Worm (Caenorhabditis elegans) whole organism, L4 larva: Measurements from ENCODE around the gene R08C7.8.

Experiments
- D1046.2 ChIP-seq: fragments of 200-800 bp; sonication (Bioruptor generic); IDR thresholded peaks from 2 replicates; pipeline ENCODE4 v1.3.6; 2022; ENCODE audit warnings: missing genetic modification characterization, missing compliant biosample characterization
- F10B5.3 ChIP-seq: sonication (generic microtip); optimal IDR thresholded peaks from 2 replicates; lab custom pipeline; 2016; ENCODE audit warnings: mild to moderate bottlenecking, missing genetic modification characterization, missing compliant biosample characterization
- F26F4.8 ChIP-seq: fragments of 200-800 bp; sonication (Bioruptor generic); conservative IDR thresholded peaks from 2 replicates; pipeline ENCODE4 v1.3.6; 2022; ENCODE audit warnings: missing genetic modification characterization, missing compliant biosample characterization
- F49E8.2 ChIP-seq: sonication (generic microtip); optimal IDR thresholded peaks from 2 replicates; lab custom pipeline; 2016; ENCODE audit warnings: missing compliant biosample characterization, mild to moderate bottlenecking, missing genetic modification characterization, borderline replicate concordance
- aha-1 ChIP-seq: fragments of 150-350 bp; peaks from one replicate; lab custom pipeline; 2014; ENCODE audit warnings: missing biosample characterization, missing genetic modification characterization
- aly-2 ChIP-seq: sonication (generic microtip); optimal IDR thresholded peaks from 2 replicates; lab custom pipeline; 2018; ENCODE audit warnings: missing biosample characterization, missing genetic modification characterization
- ama-1 ChIP-seq: fragments of 150-350 bp; optimal IDR thresholded peaks from 2 replicates; lab custom pipeline; 2014; ENCODE audit warnings: inconsistent platforms, mixed read lengths
- ceh-28 ChIP-seq: fragments of 150-350 bp; optimal IDR thresholded peaks from 2 replicates; lab custom pipeline; 2014; ENCODE audit warnings: missing biosample characterization, missing genetic modification reagents, missing genetic modification characterization
- ceh-82 ChIP-seq: sonication (generic microtip); optimal IDR thresholded peaks from 2 replicates; lab custom pipeline; 2017; ENCODE audit warnings: missing biosample characterization, missing genetic modification characterization
- ces-1 ChIP-seq: fragments of 150-350 bp; sonication (generic microtip); optimal IDR thresholded peaks from 4 replicates; lab custom pipeline; 2014; ENCODE audit warnings: missing biosample characterization, missing genetic modification reagents, missing genetic modification characterization
- cey-2 ChIP-seq: sonication (generic microtip); optimal IDR thresholded peaks from 3 replicates; lab custom pipeline; 2017; ENCODE audit warnings: missing genetic modification characterization, mild to moderate bottlenecking, missing compliant biosample characterization, antibody characterized with exemption, borderline replicate concordance; ENCODE audit not compliant: insufficient read depth
- daf-16 ChIP-seq, 3 experiments: sonication (generic microtip); optimal IDR thresholded peaks; 2 replicates each; lab custom pipeline; 2016 to 2017; ENCODE audit warnings: missing genetic modification characterization in 3 of 3, missing genetic modification reagents in 3 of 3, mild to moderate bottlenecking in 2 of 3, missing compliant biosample characterization in 2 of 3, missing biosample characterization in 1 of 3, moderate library complexity in 1 of 3
- dmd-6 ChIP-seq: fragments of 200-800 bp; sonication (Bioruptor generic); IDR thresholded peaks from 2 replicates; pipeline ENCODE4 v1.3.6; 2022; ENCODE audit warnings: missing genetic modification reagents, missing genetic modification characterization, missing compliant biosample characterization
- dmd-9 ChIP-seq: fragments of 200-800 bp; sonication (Bioruptor generic); IDR thresholded peaks from 2 replicates; pipeline ENCODE4 v1.3.6; 2022; ENCODE audit warnings: missing genetic modification reagents, missing genetic modification characterization, missing compliant biosample characterization
- egl-43 ChIP-seq: fragments of 200-800 bp; sonication (Bioruptor generic); IDR thresholded peaks from 2 replicates; pipeline ENCODE4 v1.3.6; 2022; ENCODE audit warnings: missing genetic modification reagents, missing genetic modification characterization, missing compliant biosample characterization
- hif-1 ChIP-seq, 2 experiments: sonication (generic microtip); optimal IDR thresholded peaks; 2 replicates each; lab custom pipeline; 2016 to 2017; ENCODE audit warnings: missing compliant biosample characterization in 2 of 2, missing genetic modification characterization in 2 of 2, missing genetic modification reagents in 2 of 2, missing genotype in 2 of 2, mild to moderate bottlenecking in 1 of 2
- hlh-11 ChIP-seq: fragments of 200-800 bp; sonication (Bioruptor generic); optimal IDR thresholded peaks from 2 replicates; lab custom pipeline; 2018; ENCODE audit warnings: mild to moderate bottlenecking, missing genetic modification characterization, missing compliant biosample characterization
- hmg-1.1 ChIP-seq: fragments of 200-800 bp; sonication (Bioruptor generic); IDR thresholded peaks from 2 replicates; pipeline ENCODE4 v1.3.6; 2022; ENCODE audit warnings: missing genetic modification reagents, missing genetic modification characterization, missing compliant biosample characterization
- jun-1 ChIP-seq: fragments of 150-350 bp; optimal IDR thresholded peaks from 2 replicates; lab custom pipeline; 2014; ENCODE audit warnings: missing biosample characterization, missing genetic modification reagents, missing genetic modification characterization
- lin-1 ChIP-seq: fragments of 200-800 bp; sonication (Bioruptor generic); IDR thresholded peaks from 2 replicates; pipeline ENCODE4 v1.3.6; 2022; ENCODE audit warnings: missing genetic modification reagents, missing genetic modification characterization, missing compliant biosample characterization
- lin-29 ChIP-seq: fragments of 200-800 bp; sonication (Bioruptor generic); IDR thresholded peaks from 2 replicates; pipeline ENCODE4 v1.3.6; 2022; ENCODE audit warnings: missing genetic modification reagents, missing genetic modification characterization, missing compliant biosample characterization
- lin-38 ChIP-seq: fragments of 200-800 bp; sonication (Bioruptor generic); IDR thresholded peaks from 2 replicates; pipeline ENCODE4 v1.3.6; 2022; ENCODE audit warnings: missing genetic modification reagents, missing genetic modification characterization, missing compliant biosample characterization
- madf-5 ChIP-seq, 2 experiments: fragments of 200-800 bp; sonication (Bioruptor generic); IDR thresholded peaks; 2 replicates each; pipeline ENCODE4 v1.3.6; 2022; ENCODE audit warnings: missing compliant biosample characterization in 2 of 2, missing genetic modification characterization in 2 of 2
- mdl-1 ChIP-seq, 2 experiments: fragments of 150-350 bp in 1 of 2; sonication (generic microtip) in 1 of 2; optimal IDR thresholded peaks; 2 replicates each; lab custom pipeline; 2014 to 2017; ENCODE audit warnings: missing biosample characterization in 2 of 2, missing genetic modification characterization in 2 of 2
- mdt-29 ChIP-seq: fragments of 200-800 bp; sonication (Bioruptor generic); IDR thresholded peaks from 2 replicates; pipeline ENCODE4 v1.3.6; 2022; ENCODE audit warnings: missing genetic modification reagents, missing genetic modification characterization, missing compliant biosample characterization
- mes-2 ChIP-seq: sonication (generic microtip); optimal IDR thresholded peaks from 2 replicates; lab custom pipeline; 2016; ENCODE audit warnings: missing genotype, mild to moderate bottlenecking, missing genetic modification characterization, missing compliant biosample characterization; ENCODE audit not compliant: poor library complexity, severe bottlenecking
- nhr-111 ChIP-seq: fragments of 200-800 bp; sonication (Bioruptor generic); optimal IDR thresholded peaks from 2 replicates; lab custom pipeline; 2018; ENCODE audit warnings: mild to moderate bottlenecking, missing genetic modification characterization, missing compliant biosample characterization
- nhr-237 ChIP-seq: sonication (generic microtip); optimal IDR thresholded peaks from 2 replicates; lab custom pipeline; 2017; ENCODE audit warnings: missing biosample characterization, missing genetic modification characterization
- nhr-28 ChIP-seq: fragments of 150-350 bp; optimal IDR thresholded peaks from 2 replicates; lab custom pipeline; 2014; ENCODE audit warnings: missing biosample characterization, missing genetic modification characterization
- nhr-41 ChIP-seq: fragments of 200-800 bp; sonication (Bioruptor generic); IDR thresholded peaks from 2 replicates; pipeline ENCODE4 v1.3.6; 2022; ENCODE audit warnings: missing genetic modification reagents, missing genetic modification characterization, missing compliant biosample characterization
- nhr-42 ChIP-seq: fragments of 200-800 bp; sonication (Bioruptor generic); IDR thresholded peaks from 2 replicates; pipeline ENCODE4 v1.3.6; 2022; ENCODE audit warnings: missing genetic modification characterization, missing compliant biosample characterization
- nhr-76 ChIP-seq: fragments of 150-350 bp; optimal IDR thresholded peaks from 2 replicates; lab custom pipeline; 2014; ENCODE audit warnings: missing biosample characterization, missing genetic modification characterization
- nhr-77 ChIP-seq: fragments of 150-350 bp; optimal IDR thresholded peaks from 2 replicates; lab custom pipeline; 2014; ENCODE audit warnings: missing biosample characterization, missing genetic modification characterization
- php-3 ChIP-seq: fragments of 200-800 bp; sonication (Bioruptor generic); IDR thresholded peaks from 2 replicates; pipeline ENCODE4 v1.3.6; 2022; ENCODE audit warnings: missing genetic modification reagents, missing genetic modification characterization, missing compliant biosample characterization
- sdz-12 ChIP-seq: fragments of 200-800 bp; sonication (Bioruptor generic); optimal IDR thresholded peaks from 2 replicates; lab custom pipeline; 2018; ENCODE audit warnings: mild to moderate bottlenecking, missing genetic modification characterization, missing compliant biosample characterization
- snpc-1.2 ChIP-seq: fragments of 200-800 bp; sonication (Bioruptor generic); IDR thresholded peaks from 2 replicates; pipeline ENCODE4 v1.3.6; 2022; ENCODE audit warnings: missing genetic modification reagents, missing genetic modification characterization, missing compliant biosample characterization
- snpc-4 ChIP-seq: fragments of 150-350 bp; optimal IDR thresholded peaks from 2 replicates; lab custom pipeline; 2014; ENCODE audit warnings: missing biosample characterization, missing genetic modification characterization
- spr-1 ChIP-seq: sonication (generic microtip); optimal IDR thresholded peaks from 2 replicates; lab custom pipeline; 2016; ENCODE audit warnings: mild to moderate bottlenecking, missing genetic modification characterization, missing compliant biosample characterization
- unc-130 ChIP-seq: sonication (generic microtip); optimal IDR thresholded peaks from 2 replicates; lab custom pipeline; 2016; ENCODE audit warnings: missing genetic modification reagents, missing genetic modification characterization, missing compliant biosample characterization
- unc-62 ChIP-seq, 3 experiments: fragments of 150-350 bp in 1 of 3; sonication (generic microtip); optimal IDR thresholded peaks in 2 of 3; peaks in 1 of 3; 1 replicate in 1 of 3; 2 replicates in 2 of 3; lab custom pipeline; 2014 to 2017; ENCODE audit warnings: missing biosample characterization in 3 of 3, missing genetic modification characterization in 3 of 3, missing genetic modification reagents in 3 of 3, missing genotype in 1 of 3
- zfp-3 ChIP-seq: fragments of 200-800 bp; sonication (Bioruptor generic); conservative IDR thresholded peaks from 2 replicates; pipeline ENCODE4 v1.3.6; 2022; ENCODE audit warnings: missing genetic modification reagents, missing genetic modification characterization, missing compliant biosample characterization

The R08C7.8 gene

ce11 chrIV:4449843-4450242 lies 15.5 kb upstream of the R08C7.8 start (continued):
- peak in 1 of 2 experiments; percentile 53 for TF ChIP-seq daf-16 (GFP tag; optimal IDR thresholded peaks at IDR 0.05; lab: Kevin White, UChicago)
- peak; percentile 64 for TF ChIP-seq daf-16 (tag; optimal IDR thresholded peaks at IDR 0.05; lab: Kevin White, UChicago)
- TF ChIP-seq snpc-4 (tag; lab: Kevin White, UChicago): no peak
- peak; percentile 19 for TF ChIP-seq F49E8.2 (tag; lab: Kevin White, UChicago)

ce11 chrIV:4449439-4449838 lies 15.1 kb upstream of the R08C7.8 start, which contains the start of gene R08C7.12:
Gene R08C7.12, plus strand, starts transcription at chrIV:4449739.
- TF ChIP-seq egl-43 (no peak), aha-1 (peak; percentile 8), hif-1 (tag; optimal IDR thresholded peaks at IDR 0.05; lab: Kevin White, UChicago) (no peak), sdz-12 (GFP tag; lab: Kevin White, UChicago) (no peak), nhr-76 (tag; lab: Kevin White, UChicago) (no peak), daf-16 (GFP tag; optimal IDR thresholded peaks at IDR 0.05; lab: Kevin White, UChicago) (no peak), daf-16 (tag; optimal IDR thresholded peaks at IDR 0.05; lab: Kevin White, UChicago) (no peak)

- TF ChIP-seq zfp-3 (GFP tag; lab: Robert Waterston, UW): no peak
- TF ChIP-seq F26F4.8 (GFP tag; lab: Robert Waterston, UW): no peak
- peak; percentile 15 for TF ChIP-seq mes-2 (tag; lab: Kevin White, UChicago)
Observed at ce11 chrIV:4448343-4448742, 14.0 kb upstream of the R08C7.8 start.

- TF ChIP-seq D1046.2 (0 out of 2 replicates have a peak, but pooled peaks have one; percentile 30), F10B5.3 (no peak), snpc-1.2 (peak; percentile 63), nhr-28 (tag; lab: Kevin White, UChicago) (no peak), egl-43 (0 out of 2 replicates have a peak, but pooled peaks have one; percentile 55), lin-38 (GFP tag; lab: Robert Waterston, UW) (peak; percentile 41), unc-130 (GFP tag; lab: Kevin White, UChicago) (peak; percentile 31)
Observed at ce11 chrIV:4447367-4447766, 13.0 kb upstream of the R08C7.8 start.

- TF ChIP-seq ceh-82 (tag; lab: Kevin White, UChicago) (no peak), dmd-6 (GFP tag; lab: Robert Waterston, UW) (no peak), mdl-1 (tag; optimal IDR thresholded peaks at IDR 0.05; lab: Kevin White, UChicago) (no peak)
Observed at ce11 chrIV:4447284-4447366, 12.8 kb upstream of the R08C7.8 start, which contains the start of gene chat-1. Gene chat-1, plus strand, starts transcription at chrIV:4447331.

- TF ChIP-seq mes-2 (tag; lab: Kevin White, UChicago): peak; percentile 50
- no peak for TF ChIP-seq ces-1 (GFP tag; lab: Kevin White, UChicago)
- TF ChIP-seq hmg-1.1: no peak; the same call in 1 of the 2 replicates
- peak; percentile 50 for TF ChIP-seq lin-38 (GFP tag; lab: Robert Waterston, UW)
- TF ChIP-seq unc-62 (GFP tag; optimal IDR thresholded peaks at IDR 0.05 in 1 of 2; lab: Kevin White, UChicago): peak in 1 of 2 experiments; percentile 67
- TF ChIP-seq unc-62 (tag; optimal IDR thresholded peaks at IDR 0.05; lab: Kevin White, UChicago): no peak
- no peak for TF ChIP-seq nhr-111 (GFP tag; lab: Kevin White, UChicago)
- no peak for TF ChIP-seq aly-2 (tag; lab: Kevin White, UChicago)
- no peak for TF ChIP-seq nhr-42 (GFP tag; lab: Robert Waterston, UW)
- no peak for TF ChIP-seq lin-1 (GFP tag; lab: Robert Waterston, UW)
- TF ChIP-seq lin-29 (GFP tag; lab: Robert Waterston, UW): no peak
- TF ChIP-seq dmd-9 (GFP tag; lab: Robert Waterston, UW): no peak
- no peak for TF ChIP-seq cey-2 (tag; lab: Kevin White, UChicago)
- TF ChIP-seq ama-1 (lab: Kevin White, UChicago): peak; percentile 86
- TF ChIP-seq mdt-29 (GFP tag; lab: Robert Waterston, UW): no peak
- peak; percentile 52 for TF ChIP-seq ceh-28 (tag; lab: Kevin White, UChicago)
- TF ChIP-seq nhr-237 (tag; lab: Kevin White, UChicago): no peak
- TF ChIP-seq jun-1 (tag; lab: Kevin White, UChicago): no peak
- TF ChIP-seq php-3 (GFP tag; lab: Robert Waterston, UW): no peak
- TF ChIP-seq spr-1: no peak
- no peak; the same call in 1 of the 2 replicates for TF ChIP-seq egl-43
- peak; percentile 2 for TF ChIP-seq hlh-11 (tag; lab: Kevin White, UChicago)
- no peak for TF ChIP-seq nhr-41 (GFP tag; lab: Robert Waterston, UW)
- no peak for TF ChIP-seq nhr-77
- no peak for TF ChIP-seq zfp-3 (GFP tag; lab: Robert Waterston, UW)
- TF ChIP-seq madf-5 (GFP tag; IDR thresholded peaks at IDR 0.05; lab: Robert Waterston, UW): no peak
Observed at ce11 chrIV:4446884-4447283, 12.5 kb upstream of the R08C7.8 start.
